Worm (Caenorhabditis elegans) whole organism, mixed stage, embryonic: ENCODE data around the gene tsp-2.

Experiments
- nhr-76 ChIP-seq: sonication (generic microtip); optimal IDR thresholded peaks from 2 replicates; lab custom pipeline; 2017; ENCODE audit warnings: missing biosample characterization, missing genetic modification characterization
- pha-4 ChIP-seq: fragments of 150-350 bp; optimal IDR thresholded peaks from 2 replicates; lab custom pipeline; 2018; ENCODE audit warnings: missing biosample characterization, missing genetic modification reagents, missing genetic modification characterization
- snpc-4 ChIP-seq: fragments of 150-350 bp; optimal IDR thresholded peaks from 2 replicates; lab custom pipeline; 2014; ENCODE audit warnings: missing biosample characterization, missing genetic modification characterization
- sptf-1 ChIP-seq: sonication (generic microtip); optimal IDR thresholded peaks from 2 replicates; lab custom pipeline; 2017; ENCODE audit warnings: mild to moderate bottlenecking, missing genetic modification characterization, moderate library complexity, missing compliant biosample characterization
- unc-62 ChIP-seq: fragments of 150-350 bp; optimal IDR thresholded peaks from 2 replicates; lab custom pipeline; 2014; ENCODE audit warnings: missing biosample characterization, missing genetic modification reagents, missing genetic modification characterization

DNA sequence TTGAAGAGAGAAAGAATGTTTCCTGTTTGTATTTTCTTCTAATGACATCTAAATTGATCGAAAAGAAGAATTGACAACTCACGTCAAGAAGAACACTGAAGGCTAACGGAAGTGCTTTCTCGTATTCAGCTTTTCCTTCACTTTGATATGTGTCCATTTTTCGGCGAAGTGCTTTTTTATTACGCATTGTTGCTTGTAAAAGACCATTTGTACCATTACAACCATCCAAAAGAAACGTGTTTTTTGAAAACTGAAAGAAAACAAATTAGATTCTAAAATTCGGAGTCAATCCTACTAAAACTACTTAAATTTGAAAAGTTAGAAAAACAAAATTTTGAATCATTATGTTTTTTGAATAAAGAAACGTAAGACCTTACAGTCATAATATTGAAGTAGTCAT is 38.7 kb downstream of the tsp-2 start:
- TF ChIP-seq pha-4 (tag; lab: Kevin White, UChicago) = no peak
- no peak for TF ChIP-seq nhr-76
- no peak for TF ChIP-seq sptf-1
- TF ChIP-seq unc-62 (GFP tag; lab: Kevin White, UChicago) = no peak
- no peak for TF ChIP-seq snpc-4 (tag; lab: Kevin White, UChicago)
